Worm (Caenorhabditis elegans) whole organism, L3 larva: ENCODE measurements around the gene K09E9.4.

Experiments
- R02D3.7 ChIP-seq: fragments of 150-350 bp; optimal IDR thresholded peaks from 2 replicates; lab custom pipeline; 2014; ENCODE audit warnings: missing biosample characterization, missing genetic modification characterization
- aly-2 ChIP-seq: fragments of 150-350 bp; optimal IDR thresholded peaks from 2 replicates; lab custom pipeline; 2014; ENCODE audit warnings: missing biosample characterization, missing genetic modification characterization
- ama-1 ChIP-seq: fragments of 150-350 bp; optimal IDR thresholded peaks from 2 replicates; lab custom pipeline; 2018
- ceh-28 ChIP-seq: fragments of 150-350 bp; optimal IDR thresholded peaks from 2 replicates; lab custom pipeline; 2014; ENCODE audit warnings: missing biosample characterization, missing genetic modification reagents, missing genetic modification characterization
- ceh-82 ChIP-seq: fragments of 150-350 bp; optimal IDR thresholded peaks from 2 replicates; lab custom pipeline; 2014; ENCODE audit warnings: missing biosample characterization, missing genetic modification characterization
- ceh-9 ChIP-seq: sonication (generic microtip); optimal IDR thresholded peaks from 2 replicates; lab custom pipeline; 2018; ENCODE audit warnings: missing biosample characterization, missing genetic modification characterization
- daf-12 ChIP-seq: fragments of 150-350 bp; optimal IDR thresholded peaks from 2 replicates; lab custom pipeline; 2014; ENCODE audit warnings: missing biosample characterization, missing genetic modification reagents, missing genetic modification characterization
- egl-27 ChIP-seq: sonication (generic microtip); optimal IDR thresholded peaks from 4 replicates; lab custom pipeline; 2017; ENCODE audit warnings: missing biosample characterization, missing genetic modification reagents, missing genetic modification characterization
- elt-1 ChIP-seq: fragments of 150-350 bp; optimal IDR thresholded peaks from 2 replicates; lab custom pipeline; 2014; ENCODE audit warnings: missing biosample characterization, missing genetic modification characterization
- elt-2 ChIP-seq: sonication (generic microtip); optimal IDR thresholded peaks from 2 replicates; lab custom pipeline; 2016; ENCODE audit warnings: missing genetic modification reagents, mild to moderate bottlenecking, missing genetic modification characterization, missing compliant biosample characterization
- elt-3 ChIP-seq, 3 experiments: fragments of 150-350 bp in 1 of 3; sonication (generic microtip) in 2 of 3; optimal IDR thresholded peaks; 2 replicates in 2 of 3; 4 replicates in 1 of 3; lab custom pipeline; 2014 to 2017; ENCODE audit warnings: missing biosample characterization in 3 of 3, missing genetic modification characterization in 3 of 3
- eor-1 ChIP-seq, 2 experiments: fragments of 150-350 bp; optimal IDR thresholded peaks; 2 replicates each; lab custom pipeline; 2014 to 2018; ENCODE audit warnings: missing biosample characterization in 2 of 2, missing genetic modification characterization in 2 of 2
- fkh-2 ChIP-seq: fragments of 150-350 bp; optimal IDR thresholded peaks from 2 replicates; lab custom pipeline; 2014; ENCODE audit warnings: missing biosample characterization, missing genetic modification reagents, missing genetic modification characterization
- fos-1 ChIP-seq: fragments of 150-350 bp; optimal IDR thresholded peaks from 2 replicates; lab custom pipeline; 2014; ENCODE audit warnings: missing biosample characterization, missing genetic modification characterization
- lin-15B ChIP-seq: fragments of 150-350 bp; optimal IDR thresholded peaks from 2 replicates; lab custom pipeline; 2014; ENCODE audit warnings: missing biosample characterization, missing genetic modification characterization
- lin-39 ChIP-seq: fragments of 150-350 bp; optimal IDR thresholded peaks from 2 replicates; lab custom pipeline; 2018; ENCODE audit warnings: missing biosample characterization, missing genetic modification reagents, missing genetic modification characterization
- lsy-12 ChIP-seq: sonication (generic microtip); optimal IDR thresholded peaks from 2 replicates; lab custom pipeline; 2016; ENCODE audit warnings: mild to moderate bottlenecking, missing genetic modification characterization, missing compliant biosample characterization
- mml-1 ChIP-seq: fragments of 150-350 bp; sonication (generic microtip); optimal IDR thresholded peaks from 3 replicates; lab custom pipeline; 2014; ENCODE audit warnings: missing biosample characterization, missing genetic modification characterization
- nfya-1 ChIP-seq: sonication (generic microtip); optimal IDR thresholded peaks from 2 replicates; lab custom pipeline; 2017; ENCODE audit warnings: missing genetic modification characterization, mild to moderate bottlenecking, missing compliant biosample characterization, antibody characterized with exemption, moderate library complexity; ENCODE audit not compliant: insufficient read depth
- nhr-11 ChIP-seq: fragments of 150-350 bp; optimal IDR thresholded peaks from 2 replicates; lab custom pipeline; 2014; ENCODE audit warnings: missing biosample characterization, missing genetic modification characterization
- nhr-12 ChIP-seq: fragments of 150-350 bp; optimal IDR thresholded peaks from 2 replicates; lab custom pipeline; 2014; ENCODE audit warnings: missing biosample characterization, missing genetic modification characterization
- nhr-23 ChIP-seq: fragments of 150-350 bp; optimal IDR thresholded peaks from 2 replicates; lab custom pipeline; 2014; ENCODE audit warnings: missing biosample characterization, missing genetic modification reagents, missing genetic modification characterization
- nhr-237 ChIP-seq: fragments of 150-350 bp; optimal IDR thresholded peaks from 2 replicates; lab custom pipeline; 2014; ENCODE audit warnings: missing biosample characterization, missing genetic modification characterization
- nhr-43 ChIP-seq: sonication (generic microtip); optimal IDR thresholded peaks from 2 replicates; lab custom pipeline; 2016; ENCODE audit warnings: mild to moderate bottlenecking, missing genetic modification characterization, missing compliant biosample characterization; ENCODE audit not compliant: poor library complexity, severe bottlenecking
- nhr-67 ChIP-seq: fragments of 150-350 bp; optimal IDR thresholded peaks from 2 replicates; lab custom pipeline; 2014; ENCODE audit warnings: missing biosample characterization, missing genetic modification characterization
- nhr-76 ChIP-seq: fragments of 150-350 bp; sonication (generic microtip); optimal IDR thresholded peaks from 5 replicates; lab custom pipeline; 2014; ENCODE audit warnings: missing biosample characterization, missing genetic modification characterization
- pqm-1 ChIP-seq: fragments of 150-350 bp; optimal IDR thresholded peaks from 2 replicates; lab custom pipeline; 2017; ENCODE audit warnings: missing biosample characterization, missing genetic modification characterization, inconsistent platforms
- sea-2 ChIP-seq: fragments of 150-350 bp; sonication (generic microtip); optimal IDR thresholded peaks from 4 replicates; lab custom pipeline; 2014; ENCODE audit warnings: missing biosample characterization, missing genetic modification reagents, missing genetic modification characterization
- snpc-4 ChIP-seq: fragments of 150-350 bp; optimal IDR thresholded peaks from 2 replicates; lab custom pipeline; 2014; ENCODE audit warnings: missing biosample characterization, missing genetic modification characterization
- unc-39 ChIP-seq: sonication (generic microtip); optimal IDR thresholded peaks from 4 replicates; lab custom pipeline; 2017; ENCODE audit warnings: missing biosample characterization, missing genetic modification characterization
- ztf-11 ChIP-seq: fragments of 150-350 bp; optimal IDR thresholded peaks from 2 replicates; lab custom pipeline; 2014; ENCODE audit warnings: missing biosample characterization, missing genetic modification characterization
- ztf-4 ChIP-seq: fragments of 150-350 bp; optimal IDR thresholded peaks from 2 replicates; lab custom pipeline; 2014; ENCODE audit warnings: missing biosample characterization, missing genetic modification characterization

K09E9.4 gene

ce11 chrX:15630340-15630739, at the start of gene K09E9.4:
Gene K09E9.4 (minus strand): TSS chrX:15630440.
- TF ChIP-seq mml-1 (tag; lab: Kevin White, UChicago), result no peak
- peak in 1 of 2 experiments; percentile 42 for TF ChIP-seq eor-1 (tag; optimal IDR thresholded peaks at IDR 0.05; lab: Kevin White, UChicago)

- TF ChIP-seq daf-12 (tag; lab: Kevin White, UChicago) (no peak), nfya-1 (no peak), snpc-4 (no peak), elt-3 (tag; optimal IDR thresholded peaks at IDR 0.05; lab: Kevin White, UChicago) (no peak), ceh-82 (tag; lab: Kevin White, UChicago) (no peak), lin-15B (tag; lab: Kevin White, UChicago) (no peak), lin-39 (tag; lab: Kevin White, UChicago) (no peak), pqm-1 (no peak), nhr-12 (tag; lab: Kevin White, UChicago) (no peak), lsy-12 (tag; lab: Kevin White, UChicago) (no peak), fkh-2 (tag; lab: Kevin White, UChicago) (no peak), nhr-237 (tag; lab: Kevin White, UChicago) (no peak), egl-27 (tag; lab: Kevin White, UChicago) (no peak), elt-2 (tag; lab: Kevin White, UChicago) (no peak), nhr-43 (tag; lab: Kevin White, UChicago) (no peak)
Observed at ce11 chrX:15675622-15676021, 45.4 kb upstream of the K09E9.4 start, which contains the start of gene F59D12.2. Gene F59D12.2 (minus strand): TSS chrX:15675722.

ce11 chrX:15668695-15669094, 38.5 kb upstream of the K09E9.4 start:
- TF ChIP-seq sea-2 (GFP tag; lab: Kevin White, UChicago) (no peak), nhr-67 (tag; lab: Kevin White, UChicago) (no peak), lin-15B (tag; lab: Kevin White, UChicago) (no peak), fkh-2 (tag; lab: Kevin White, UChicago) (no peak), unc-39 (tag; lab: Kevin White, UChicago) (no peak), elt-1 (tag; lab: Kevin White, UChicago) (no peak), ceh-9 (no peak), daf-12 (tag; lab: Kevin White, UChicago) (no peak), nhr-23 (tag; lab: Kevin White, UChicago) (no peak), ztf-4 (tag; lab: Kevin White, UChicago) (no peak), nhr-76 (tag; lab: Kevin White, UChicago) (no peak), aly-2 (no peak), R02D3.7 (tag; lab: Kevin White, UChicago) (no peak), snpc-4 (no peak), ceh-82 (tag; lab: Kevin White, UChicago) (no peak), elt-2 (tag; lab: Kevin White, UChicago) (no peak), mml-1 (tag; lab: Kevin White, UChicago) (no peak), ztf-11 (tag; lab: Kevin White, UChicago) (no peak), eor-1 (tag; optimal IDR thresholded peaks at IDR 0.05; lab: Kevin White, UChicago) (no peak)

ce11 chrX:15668053-15668599, 37.9 kb upstream of the K09E9.4 start:
- TF ChIP-seq lin-39 (tag; lab: Kevin White, UChicago) (peak; percentile 9), fkh-2 (tag; lab: Kevin White, UChicago) (no peak)

- TF ChIP-seq ama-1 (lab: Kevin White, UChicago) (no peak), nhr-67 (tag; lab: Kevin White, UChicago) (no peak), nfya-1 (peak; percentile 7)
Observed at ce11 chrX:15666169-15666811, 36.0 kb upstream of the K09E9.4 start, which contains the start of gene pcdr-1. Gene pcdr-1 (plus strand): TSS chrX:15666761.

ce11 chrX:15663740-15664139, 33.5 kb upstream of the K09E9.4 start:
- no peak for TF ChIP-seq mml-1 (tag; lab: Kevin White, UChicago)
- TF ChIP-seq snpc-4, result peak; percentile 41
- TF ChIP-seq ceh-28, result no peak
- TF ChIP-seq nhr-76 (tag; lab: Kevin White, UChicago), result no peak
- TF ChIP-seq fos-1 (tag; lab: Kevin White, UChicago), result no peak
- TF ChIP-seq nhr-11 (tag; lab: Kevin White, UChicago), result no peak
- TF ChIP-seq, all 47 proteins: peak for 1
